Worm (Caenorhabditis elegans): ENCODE data around the gene C06A1.6.

DNA sequence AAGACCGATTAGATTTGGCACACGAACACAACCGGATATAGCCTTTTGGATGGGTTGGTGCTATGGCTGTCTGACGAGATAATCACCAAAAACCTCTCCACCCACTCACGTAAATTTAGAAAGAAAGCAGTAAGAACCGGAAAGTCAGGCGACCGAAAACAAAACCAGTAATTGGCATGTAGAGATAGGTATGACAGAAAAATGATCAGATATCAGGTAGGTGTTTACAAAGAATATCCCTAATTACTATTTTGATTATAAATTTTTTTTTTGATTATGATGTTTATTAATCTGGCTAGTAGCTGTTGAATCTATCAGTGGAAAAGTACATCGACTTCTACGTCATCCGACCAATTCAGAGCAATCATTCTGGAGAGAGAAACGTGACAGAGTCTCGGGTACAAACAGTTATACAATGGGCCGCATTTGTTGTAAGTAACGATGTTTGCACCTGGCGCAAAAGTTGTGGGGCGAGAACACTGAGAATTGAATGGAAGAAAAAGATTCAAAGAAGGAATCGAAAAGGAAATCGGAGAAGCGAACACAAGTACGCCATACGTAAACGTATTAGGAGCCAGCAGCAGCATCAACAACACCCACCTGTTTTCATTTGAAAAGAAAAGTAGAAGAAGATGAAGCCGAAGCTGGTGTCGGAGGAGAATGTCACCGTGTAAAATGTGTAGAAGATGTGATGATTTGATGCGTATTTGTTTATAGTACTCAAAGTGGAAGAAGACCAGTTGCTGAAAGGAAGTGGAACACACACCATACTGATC lies 13.4 kb downstream of the C06A1.6 start:
- TF ChIP-seq lin-13 (GFP tag; optimal IDR thresholded peaks at IDR 0.05) (no peak), ama-1 (optimal IDR thresholded peaks at IDR 0.05) (peak; percentile 79)
